Worm (Caenorhabditis elegans): ENCODE data around the gene Y69H2.10.

Y69H2.10 gene

DNA sequence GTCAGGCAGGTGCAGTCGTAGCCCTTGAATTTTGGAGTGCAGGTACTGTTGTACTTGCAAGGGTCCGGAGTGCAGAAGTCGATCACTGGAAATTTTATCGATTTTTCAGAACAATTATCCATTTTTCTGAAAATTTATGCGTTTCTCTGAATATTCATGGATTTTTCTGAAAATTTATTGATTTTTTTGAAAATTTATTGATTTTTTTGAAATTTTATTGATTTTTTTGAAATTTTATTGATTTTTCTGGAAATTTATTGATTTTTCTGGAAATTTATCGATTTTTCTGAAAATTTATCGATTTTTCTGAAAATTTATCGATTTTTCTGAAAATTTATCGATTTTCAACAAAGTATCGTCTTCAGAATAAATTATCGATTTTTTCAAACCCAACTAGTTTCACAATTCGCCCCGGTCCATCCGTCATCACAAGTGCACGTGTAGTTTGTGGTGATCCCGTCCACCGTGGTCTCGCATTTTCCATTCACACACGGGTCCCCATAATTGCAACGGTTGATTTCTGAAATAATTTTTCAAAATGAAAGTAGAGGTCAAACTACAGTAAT is 38.1 kb upstream of the Y69H2.10 start:
- TF ChIP-seq egl-27 (tag; optimal IDR thresholded peaks at IDR 0.05) = no peak
- no peak for TF ChIP-seq nhr-12 (tag; optimal IDR thresholded peaks at IDR 0.05)
- no peak for TF ChIP-seq irx-1 (tag; optimal IDR thresholded peaks at IDR 0.05)

DNA sequence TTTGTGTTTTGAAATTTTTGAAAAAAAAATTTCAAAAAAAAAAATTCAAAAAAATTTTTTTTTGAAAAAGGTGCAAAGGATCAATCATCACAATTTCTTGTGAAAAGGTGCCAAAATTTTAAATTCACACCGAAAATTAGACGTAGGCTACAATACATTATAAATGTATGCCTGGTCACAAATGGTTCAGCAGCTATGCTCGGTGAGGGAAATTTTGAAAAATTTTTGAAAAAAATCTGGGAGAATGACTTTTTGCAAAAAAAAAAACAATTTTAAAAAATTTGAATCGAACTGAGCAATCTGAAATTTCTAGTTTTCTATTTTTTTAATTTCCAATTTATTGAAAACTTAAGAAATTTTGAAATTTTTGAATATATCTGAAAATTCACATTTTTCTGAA is 33.9 kb upstream of the Y69H2.10 start, which contains the start of gene egas-3:
Gene egas-3 (minus strand): TSS at position 101 of the 400 bp plus-strand sequence.
- no peak for TF ChIP-seq unc-98 (GFP tag; IDR thresholded peaks at IDR 0.05)
- no peak for TF ChIP-seq elt-2 (tag; optimal IDR thresholded peaks at IDR 0.05)
- no peak for TF ChIP-seq zag-1 (tag; optimal IDR thresholded peaks at IDR 0.05)

DNA sequence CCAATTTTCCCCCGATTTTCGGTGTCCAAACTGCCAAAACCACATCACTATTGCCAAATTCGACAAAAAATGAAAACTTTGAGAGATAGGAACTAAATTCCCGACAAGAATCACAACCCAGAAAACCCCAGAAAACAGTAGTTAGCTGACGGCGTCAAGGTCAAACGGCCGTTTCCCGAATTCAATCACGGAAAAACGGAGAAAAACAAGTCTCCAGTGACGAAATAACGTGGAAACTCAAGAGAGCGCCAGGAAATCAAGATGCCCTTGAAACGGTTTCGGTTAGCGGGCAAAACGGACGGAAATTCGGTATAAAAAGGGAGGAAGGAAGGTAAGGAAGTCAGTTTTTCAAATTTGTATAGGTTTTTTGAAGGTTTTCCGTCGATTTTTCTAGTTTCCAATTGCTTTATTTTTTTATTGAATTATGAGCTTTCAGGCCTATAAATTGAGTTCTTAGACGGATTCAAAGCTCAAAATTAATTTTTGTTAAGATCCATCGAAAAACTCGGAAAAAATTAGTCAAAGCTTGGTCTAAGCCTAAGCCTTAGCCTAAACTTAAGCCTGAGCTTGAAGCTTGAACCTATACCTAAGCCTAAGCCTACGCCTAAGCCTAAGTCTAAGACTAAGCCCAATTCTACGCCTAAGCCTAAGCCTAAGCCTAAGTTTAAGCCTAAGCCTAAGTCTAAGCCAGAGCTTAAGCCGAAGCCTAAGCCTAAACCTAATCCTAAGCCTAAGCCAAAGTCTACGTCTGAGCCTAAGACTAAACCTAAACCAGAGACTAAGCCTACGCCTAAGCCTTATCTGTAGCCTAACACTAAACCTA is 32.4 kb upstream of the Y69H2.10 start:
- TF ChIP-seq pag-3 (tag; optimal IDR thresholded peaks at IDR 0.05; ENCODE audit: borderline replicate concordance, insufficient read depth) (peak; percentile 89), C04F5.9 (tag; optimal IDR thresholded peaks at IDR 0.05) (no peak), lin-14 (GFP tag; optimal IDR thresholded peaks at IDR 0.05) (peak; percentile 81), nhr-90 (tag; optimal IDR thresholded peaks at IDR 0.05; ENCODE audit: poor library complexity) (no peak), alr-1 (tag; optimal IDR thresholded peaks at IDR 0.05; ENCODE audit: borderline replicate concordance) (no peak), xbp-1 (tag; optimal IDR thresholded peaks at IDR 0.05) (no peak), mab-9 (GFP tag; IDR thresholded peaks at IDR 0.05) (no peak), C16A3.4 (tag; optimal IDR thresholded peaks at IDR 0.05) (peak; percentile 46), snu-23 (GFP tag; optimal IDR thresholded peaks at IDR 0.05) (peak; percentile 59), nhr-77 (tag; optimal IDR thresholded peaks at IDR 0.05) (peak; percentile 45), unc-62 (GFP tag; optimal IDR thresholded peaks at IDR 0.05) (no peak), aha-1 (tag; optimal IDR thresholded peaks at IDR 0.05) (no peak), lin-39 (tag; optimal IDR thresholded peaks at IDR 0.05) (no peak), ceh-82 (tag; optimal IDR thresholded peaks at IDR 0.05) (no peak), efl-3 (GFP tag; optimal IDR thresholded peaks at IDR 0.05) (no peak), ces-1 (GFP tag; optimal IDR thresholded peaks at IDR 0.05) (no peak), isw-1 (GFP tag; IDR thresholded peaks at IDR 0.05) (no peak), pqm-1 (tag; optimal IDR thresholded peaks at IDR 0.05) (no peak), nhr-71 (tag; optimal IDR thresholded peaks at IDR 0.05) (no peak), irx-1 (tag; optimal IDR thresholded peaks at IDR 0.05) (peak; percentile 8), unc-30 (tag; optimal IDR thresholded peaks at IDR 0.05) (no peak), nhr-28 (tag; optimal IDR thresholded peaks at IDR 0.05) (no peak), blmp-1 (tag; optimal IDR thresholded peaks at IDR 0.05) (peak; percentile 81), ztf-11 (tag; optimal IDR thresholded peaks at IDR 0.05) (no peak), nhr-76 (tag; optimal IDR thresholded peaks at IDR 0.05) (no peak), sup-37 (GFP tag; optimal IDR thresholded peaks at IDR 0.05) (no peak), lsy-2 (tag; optimal IDR thresholded peaks at IDR 0.05) (peak; percentile 20 to 50), grh-1 (GFP tag; IDR thresholded peaks at IDR 0.05) (peak; percentile 49; the same call in 1 of the 2 replicates), lin-13 (GFP tag; optimal IDR thresholded peaks at IDR 0.05) (peak; percentile 13), unc-86 (tag; optimal IDR thresholded peaks at IDR 0.05) (no peak), nhr-85 (tag) (peak; percentile 87), ets-5 (GFP tag; IDR thresholded peaks at IDR 0.05) (no peak), mdl-1 (tag; optimal IDR thresholded peaks at IDR 0.05) (peak in 1 of 2 experiments; percentile 15), nhr-20 (tag; optimal IDR thresholded peaks at IDR 0.05) (peak; percentile 58), skn-1 (tag; optimal IDR thresholded peaks at IDR 0.05) (peak; percentile 19), lin-35 (GFP tag; optimal IDR thresholded peaks at IDR 0.05) (peak in 1 of 2 experiments; percentile 31), nhr-47 (tag; optimal IDR thresholded peaks at IDR 0.05) (peak; percentile 32), egl-13 (tag; optimal IDR thresholded peaks at IDR 0.05) (no peak), elt-2 (tag; optimal IDR thresholded peaks at IDR 0.05) (no peak), tbx-2 (tag; optimal IDR thresholded peaks at IDR 0.05) (peak; percentile 10), nhr-19 (GFP tag; conservative IDR thresholded peaks at IDR 0.05) (peak; percentile 40; the same call in 1 of the 2 replicates), elt-3 (tag; optimal IDR thresholded peaks at IDR 0.05) (peak in 3 of 6 experiments; percentile 36 to 70 (median 66))

Data from whole organism, L1 larva.